Worm (Caenorhabditis elegans) whole organism, young adult: ENCODE measurements around the gene R03G8.1.

ENCODE experiments used
- chd-7 ChIP-seq: sonication (generic microtip); optimal IDR thresholded peaks from 2 replicates; lab custom pipeline; 2016; ENCODE audit warnings: mild to moderate bottlenecking, missing genetic modification characterization, moderate library complexity, missing compliant biosample characterization
- efl-1 ChIP-seq: fragments of 150-350 bp; optimal IDR thresholded peaks from 2 replicates; lab custom pipeline; 2014; ENCODE audit warnings: missing biosample characterization, missing genetic modification reagents, missing genetic modification characterization
- egrh-3 ChIP-seq: fragments of 200-800 bp; sonication (Bioruptor generic); IDR thresholded peaks from 2 replicates; pipeline ENCODE4 v1.3.6; 2022; ENCODE audit warnings: missing genetic modification reagents, missing genetic modification characterization, missing compliant biosample characterization
- hmg-20 ChIP-seq: fragments of 200-800 bp; sonication (Bioruptor generic); IDR thresholded peaks from 2 replicates; pipeline ENCODE4 v1.3.6; 2022; ENCODE audit warnings: missing genetic modification reagents, missing genetic modification characterization, missing compliant biosample characterization
- unc-62 ChIP-seq: fragments of 150-350 bp; optimal IDR thresholded peaks from 2 replicates; lab custom pipeline; 2014; ENCODE audit warnings: missing biosample characterization, missing genetic modification reagents, missing genetic modification characterization

ce11 chrX:13126420-13126819 is 42.0 kb downstream of the R03G8.1 start, which contains the start of gene F17H10.4:
- TF ChIP-seq egrh-3 (no peak), efl-1 (GFP tag; lab: Kevin White, UChicago) (no peak), chd-7 (tag; lab: Kevin White, UChicago) (no peak), unc-62 (GFP tag; lab: Kevin White, UChicago) (no peak), hmg-20 (GFP tag; lab: Robert Waterston, UW) (no peak)
